Fruit fly (Drosophila melanogaster): ENCODE results near the gene Reph.

dm6 chr2L:3789290-3790067, 13.9 kb upstream of the Reph start:
- TF ChIP-seq psq (optimal IDR thresholded peaks at IDR 0.05) = no peak
- TF ChIP-seq Sin3A (optimal IDR thresholded peaks at IDR 0.05) = no peak
- TF ChIP-seq Myc (optimal IDR thresholded peaks at IDR 0.05) = no peak
- no peak for TF ChIP-seq insv (optimal IDR thresholded peaks at IDR 0.05)
- TF ChIP-seq h (optimal IDR thresholded peaks at IDR 0.05) = no peak
